Worm (Caenorhabditis elegans) whole organism, L4 larva: ENCODE data around the gene str-172.

Experiments
- D1046.2 ChIP-seq: fragments of 200-800 bp; sonication (Bioruptor generic); IDR thresholded peaks from 2 replicates; pipeline ENCODE4 v1.3.6; 2022; ENCODE audit warnings: missing genetic modification characterization, missing compliant biosample characterization
- F10B5.3 ChIP-seq: sonication (generic microtip); optimal IDR thresholded peaks from 2 replicates; lab custom pipeline; 2016; ENCODE audit warnings: mild to moderate bottlenecking, missing genetic modification characterization, missing compliant biosample characterization
- F37D6.2 ChIP-seq: sonication (generic microtip); optimal IDR thresholded peaks from 2 replicates; lab custom pipeline; 2016; ENCODE audit warnings: mild to moderate bottlenecking, missing genetic modification characterization, missing compliant biosample characterization
- T20F7.1 ChIP-seq: fragments of 200-800 bp; sonication (Bioruptor generic); optimal IDR thresholded peaks from 2 replicates; lab custom pipeline; 2018; ENCODE audit warnings: mild to moderate bottlenecking, missing genetic modification characterization, missing compliant biosample characterization
- T26A8.4 ChIP-seq: fragments of 200-800 bp; sonication (Bioruptor generic); IDR thresholded peaks from 2 replicates; pipeline ENCODE4 v1.3.6; 2022; ENCODE audit warnings: missing genetic modification characterization, missing compliant biosample characterization
- Y48G9A.11 ChIP-seq: fragments of 200-800 bp; sonication (Bioruptor generic); IDR thresholded peaks from 2 replicates; pipeline ENCODE4 v1.3.6; 2022; ENCODE audit warnings: missing genetic modification reagents, missing genetic modification characterization, missing compliant biosample characterization
- Y5F2A.4 ChIP-seq: fragments of 200-800 bp; sonication (Bioruptor generic); optimal IDR thresholded peaks from 2 replicates; lab custom pipeline; 2018; ENCODE audit warnings: mild to moderate bottlenecking, missing genetic modification characterization, missing compliant biosample characterization
- Y75B8A.6 ChIP-seq: fragments of 200-800 bp; sonication (Bioruptor generic); IDR thresholded peaks from 2 replicates; pipeline ENCODE4 v1.3.6; 2022; ENCODE audit warnings: missing genetic modification reagents, missing genetic modification characterization, missing compliant biosample characterization
- ZK337.2 ChIP-seq: fragments of 200-800 bp; sonication (Bioruptor generic); IDR thresholded peaks from 2 replicates; pipeline ENCODE4 v1.3.6; 2022; ENCODE audit warnings: missing genetic modification reagents, missing genetic modification characterization, missing compliant biosample characterization
- ZK546.5 ChIP-seq, 2 experiments: sonication (generic microtip); optimal IDR thresholded peaks; 2 replicates each; lab custom pipeline; 2017; ENCODE audit warnings: missing biosample characterization in 2 of 2, missing genetic modification characterization in 2 of 2
- aha-1 ChIP-seq: fragments of 150-350 bp; peaks from one replicate; lab custom pipeline; 2014; ENCODE audit warnings: missing biosample characterization, missing genetic modification characterization
- aly-2 ChIP-seq: sonication (generic microtip); optimal IDR thresholded peaks from 2 replicates; lab custom pipeline; 2018; ENCODE audit warnings: missing biosample characterization, missing genetic modification characterization
- ceh-44 ChIP-seq: fragments of 200-800 bp; sonication (Bioruptor generic); IDR thresholded peaks from 2 replicates; pipeline ENCODE4 v1.3.6; 2022; ENCODE audit warnings: missing genetic modification reagents, missing genetic modification characterization, missing compliant biosample characterization
- ceh-62 ChIP-seq: sonication (generic microtip); optimal IDR thresholded peaks from 2 replicates; lab custom pipeline; 2017; ENCODE audit warnings: missing biosample characterization, missing genetic modification characterization
- cey-2 ChIP-seq: sonication (generic microtip); optimal IDR thresholded peaks from 3 replicates; lab custom pipeline; 2017; ENCODE audit warnings: missing genetic modification characterization, mild to moderate bottlenecking, missing compliant biosample characterization, antibody characterized with exemption, borderline replicate concordance; ENCODE audit not compliant: insufficient read depth
- daf-12 ChIP-seq: fragments of 150-350 bp; optimal IDR thresholded peaks from 2 replicates; lab custom pipeline; 2014; ENCODE audit warnings: missing biosample characterization, missing genetic modification reagents, missing genetic modification characterization
- daf-19 ChIP-seq: fragments of 200-800 bp; sonication (Bioruptor generic); conservative IDR thresholded peaks from 2 replicates; pipeline ENCODE4 v1.3.6; 2022; ENCODE audit warnings: missing genetic modification characterization, missing compliant biosample characterization
- daf-8 ChIP-seq: fragments of 200-800 bp; sonication (Bioruptor generic); IDR thresholded peaks from 2 replicates; pipeline ENCODE4 v1.3.6; 2022; ENCODE audit warnings: missing genetic modification characterization, missing compliant biosample characterization
- dmd-8 ChIP-seq: fragments of 200-800 bp; sonication (Bioruptor generic); IDR thresholded peaks from 2 replicates; pipeline ENCODE4 v1.3.6; 2022; ENCODE audit warnings: missing genetic modification characterization, missing compliant biosample characterization
- egl-43 ChIP-seq: fragments of 200-800 bp; sonication (Bioruptor generic); IDR thresholded peaks from 2 replicates; pipeline ENCODE4 v1.3.6; 2022; ENCODE audit warnings: missing genetic modification reagents, missing genetic modification characterization, missing compliant biosample characterization
- fkh-10 ChIP-seq: fragments of 150-350 bp; optimal IDR thresholded peaks from 2 replicates; lab custom pipeline; 2014; ENCODE audit warnings: missing biosample characterization, missing genetic modification reagents, missing genetic modification characterization
- fos-1 ChIP-seq: fragments of 150-350 bp; optimal IDR thresholded peaks from 2 replicates; lab custom pipeline; 2014; ENCODE audit warnings: missing biosample characterization, missing genetic modification characterization
- gei-8 ChIP-seq: fragments of 200-800 bp; sonication (Bioruptor generic); optimal IDR thresholded peaks from 2 replicates; lab custom pipeline; 2018; ENCODE audit warnings: mild to moderate bottlenecking, missing genetic modification characterization, missing compliant biosample characterization
- hif-1 ChIP-seq, 2 experiments: sonication (generic microtip); optimal IDR thresholded peaks; 2 replicates each; lab custom pipeline; 2016 to 2017; ENCODE audit warnings: missing compliant biosample characterization in 2 of 2, missing genetic modification characterization in 2 of 2, missing genetic modification reagents in 2 of 2, missing genotype in 2 of 2, mild to moderate bottlenecking in 1 of 2
- hlh-11 ChIP-seq: fragments of 200-800 bp; sonication (Bioruptor generic); optimal IDR thresholded peaks from 2 replicates; lab custom pipeline; 2018; ENCODE audit warnings: mild to moderate bottlenecking, missing genetic modification characterization, missing compliant biosample characterization
- hlh-30 ChIP-seq: sonication (generic microtip); optimal IDR thresholded peaks from 2 replicates; lab custom pipeline; 2017; ENCODE audit warnings: antibody characterized with exemption, mild to moderate bottlenecking, missing genetic modification characterization, missing compliant biosample characterization; ENCODE audit not compliant: insufficient read depth
- hmg-1.1 ChIP-seq: fragments of 200-800 bp; sonication (Bioruptor generic); IDR thresholded peaks from 2 replicates; pipeline ENCODE4 v1.3.6; 2022; ENCODE audit warnings: missing genetic modification reagents, missing genetic modification characterization, missing compliant biosample characterization
- jun-1 ChIP-seq: fragments of 150-350 bp; optimal IDR thresholded peaks from 2 replicates; lab custom pipeline; 2014; ENCODE audit warnings: missing biosample characterization, missing genetic modification reagents, missing genetic modification characterization
- lin-1 ChIP-seq: fragments of 200-800 bp; sonication (Bioruptor generic); IDR thresholded peaks from 2 replicates; pipeline ENCODE4 v1.3.6; 2022; ENCODE audit warnings: missing genetic modification reagents, missing genetic modification characterization, missing compliant biosample characterization
- lin-29 ChIP-seq: fragments of 200-800 bp; sonication (Bioruptor generic); IDR thresholded peaks from 2 replicates; pipeline ENCODE4 v1.3.6; 2022; ENCODE audit warnings: missing genetic modification reagents, missing genetic modification characterization, missing compliant biosample characterization
- lin-39 ChIP-seq: fragments of 150-350 bp; optimal IDR thresholded peaks from 2 replicates; lab custom pipeline; 2014; ENCODE audit warnings: missing biosample characterization, missing genetic modification reagents, missing genetic modification characterization
- lir-3 ChIP-seq: sonication (generic microtip); optimal IDR thresholded peaks from 2 replicates; lab custom pipeline; 2016; ENCODE audit warnings: mild to moderate bottlenecking, missing genetic modification characterization, missing compliant biosample characterization
- madf-5 ChIP-seq, 2 experiments: fragments of 200-800 bp; sonication (Bioruptor generic); IDR thresholded peaks; 2 replicates each; pipeline ENCODE4 v1.3.6; 2022; ENCODE audit warnings: missing compliant biosample characterization in 2 of 2, missing genetic modification characterization in 2 of 2
- madf-9 ChIP-seq: fragments of 200-800 bp; sonication (Bioruptor generic); conservative IDR thresholded peaks from 2 replicates; pipeline ENCODE4 v1.3.6; 2022; ENCODE audit warnings: missing genetic modification reagents, missing genetic modification characterization, missing compliant biosample characterization
- mdt-29 ChIP-seq: fragments of 200-800 bp; sonication (Bioruptor generic); IDR thresholded peaks from 2 replicates; pipeline ENCODE4 v1.3.6; 2022; ENCODE audit warnings: missing genetic modification reagents, missing genetic modification characterization, missing compliant biosample characterization
- mep-1 ChIP-seq: fragments of 150-350 bp; sonication (generic microtip); optimal IDR thresholded peaks from 3 replicates; lab custom pipeline; 2014; ENCODE audit warnings: missing biosample characterization, missing genetic modification characterization
- mxl-2 ChIP-seq: fragments of 200-800 bp; sonication (Bioruptor generic); conservative IDR thresholded peaks from 2 replicates; pipeline ENCODE4 v1.3.6; 2022; ENCODE audit warnings: missing genetic modification reagents, missing genetic modification characterization, missing compliant biosample characterization
- nhr-102 ChIP-seq: sonication (generic microtip); optimal IDR thresholded peaks from 2 replicates; lab custom pipeline; 2016; ENCODE audit warnings: mild to moderate bottlenecking, missing genetic modification characterization, moderate library complexity, missing compliant biosample characterization
- nhr-41 ChIP-seq: fragments of 200-800 bp; sonication (Bioruptor generic); IDR thresholded peaks from 2 replicates; pipeline ENCODE4 v1.3.6; 2022; ENCODE audit warnings: missing genetic modification reagents, missing genetic modification characterization, missing compliant biosample characterization
- nhr-42 ChIP-seq: fragments of 200-800 bp; sonication (Bioruptor generic); IDR thresholded peaks from 2 replicates; pipeline ENCODE4 v1.3.6; 2022; ENCODE audit warnings: missing genetic modification characterization, missing compliant biosample characterization
- nhr-6 ChIP-seq: fragments of 150-350 bp; optimal IDR thresholded peaks from 2 replicates; lab custom pipeline; 2014; ENCODE audit warnings: missing biosample characterization, missing genetic modification characterization
- nhr-76 ChIP-seq: fragments of 150-350 bp; optimal IDR thresholded peaks from 2 replicates; lab custom pipeline; 2014; ENCODE audit warnings: missing biosample characterization, missing genetic modification characterization
- nhr-77 ChIP-seq: fragments of 150-350 bp; optimal IDR thresholded peaks from 2 replicates; lab custom pipeline; 2014; ENCODE audit warnings: missing biosample characterization, missing genetic modification characterization
- pqm-1 ChIP-seq: sonication (generic microtip); optimal IDR thresholded peaks from 2 replicates; lab custom pipeline; 2017; ENCODE audit warnings: missing biosample characterization, missing genetic modification characterization
- saeg-2 ChIP-seq: fragments of 200-800 bp; sonication (Bioruptor generic); IDR thresholded peaks from 2 replicates; pipeline ENCODE4 v1.3.6; 2022; ENCODE audit warnings: missing genetic modification reagents, missing genetic modification characterization, missing compliant biosample characterization
- set-16 ChIP-seq: fragments of 200-800 bp; sonication (Bioruptor generic); IDR thresholded peaks from 2 replicates; pipeline ENCODE4 v1.3.6; 2022; ENCODE audit warnings: missing genetic modification reagents, missing genetic modification characterization, missing compliant biosample characterization
- snpc-1.2 ChIP-seq: fragments of 200-800 bp; sonication (Bioruptor generic); IDR thresholded peaks from 2 replicates; pipeline ENCODE4 v1.3.6; 2022; ENCODE audit warnings: missing genetic modification reagents, missing genetic modification characterization, missing compliant biosample characterization
- snpc-4 ChIP-seq: fragments of 150-350 bp; optimal IDR thresholded peaks from 2 replicates; lab custom pipeline; 2014; ENCODE audit warnings: missing biosample characterization, missing genetic modification characterization
- tra-1 ChIP-seq: fragments of 200-800 bp; sonication (Bioruptor generic); IDR thresholded peaks from 2 replicates; pipeline ENCODE4 v1.3.6; 2022; ENCODE audit warnings: missing genetic modification reagents, missing genetic modification characterization, missing compliant biosample characterization
- unc-62 ChIP-seq, 3 experiments: fragments of 150-350 bp in 1 of 3; sonication (generic microtip); optimal IDR thresholded peaks in 2 of 3; peaks in 1 of 3; 1 replicate in 1 of 3; 2 replicates in 2 of 3; lab custom pipeline; 2014 to 2017; ENCODE audit warnings: missing biosample characterization in 3 of 3, missing genetic modification characterization in 3 of 3, missing genetic modification reagents in 3 of 3, missing genotype in 1 of 3
- zip-2 ChIP-seq: fragments of 150-350 bp; optimal IDR thresholded peaks from 2 replicates; lab custom pipeline; 2014; ENCODE audit warnings: missing biosample characterization, missing genetic modification characterization
- ztf-11 ChIP-seq: fragments of 150-350 bp; optimal IDR thresholded peaks from 2 replicates; lab custom pipeline; 2014; ENCODE audit warnings: missing biosample characterization, missing genetic modification characterization
- ztf-7 ChIP-seq: fragments of 150-350 bp; optimal IDR thresholded peaks from 2 replicates; lab custom pipeline; 2014; ENCODE audit warnings: missing biosample characterization, missing genetic modification characterization

Gene str-172

DNA sequence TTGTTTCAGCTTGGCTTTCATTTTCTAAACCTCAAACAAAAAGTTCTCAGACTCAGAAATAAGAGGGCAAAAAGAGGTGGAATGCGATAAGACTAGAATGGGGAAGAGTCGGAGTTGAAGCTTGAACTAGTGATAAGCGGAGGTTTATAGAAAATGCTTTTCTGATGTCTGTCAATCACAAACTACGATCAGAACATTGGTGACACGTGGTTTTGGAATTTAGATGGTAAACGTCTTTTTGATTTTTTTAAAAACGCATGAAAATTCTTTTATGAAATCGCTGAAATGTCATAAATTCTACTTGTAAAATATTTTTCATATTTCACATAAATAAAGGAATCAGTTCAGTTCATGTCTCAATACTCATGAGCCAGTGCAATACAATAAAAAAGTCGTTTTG is 46.5 kb downstream of the str-172 start, which contains the start of gene H06H21.8:
TSS of gene H06H21.8 (minus strand) at position 78 of the 400 bp plus-strand sequence.
- TF ChIP-seq aha-1 (tag; lab: Kevin White, UChicago) (peak; percentile 56), daf-12 (no peak), lin-29 (GFP tag; lab: Robert Waterston, UW) (no peak), nhr-77 (tag; lab: Kevin White, UChicago) (no peak), ZK337.2 (GFP tag; lab: Robert Waterston, UW) (no peak), lin-39 (tag; lab: Kevin White, UChicago) (no peak), Y48G9A.11 (GFP tag; lab: Robert Waterston, UW) (no peak), cey-2 (tag; lab: Kevin White, UChicago) (no peak), snpc-1.2 (no peak), Y75B8A.6 (GFP tag; lab: Robert Waterston, UW) (no peak), T26A8.4 (GFP tag; lab: Robert Waterston, UW) (no peak), gei-8 (GFP tag; lab: Kevin White, UChicago) (no peak), pqm-1 (tag; lab: Kevin White, UChicago) (peak; percentile 42), mep-1 (tag; lab: Kevin White, UChicago) (no peak), lir-3 (tag; lab: Kevin White, UChicago) (no peak), unc-62 (GFP tag; optimal IDR thresholded peaks at IDR 0.05 in 1 of 2; lab: Kevin White, UChicago) (no peak), unc-62 (tag; optimal IDR thresholded peaks at IDR 0.05; lab: Kevin White, UChicago) (no peak), hif-1 (tag; optimal IDR thresholded peaks at IDR 0.05; lab: Kevin White, UChicago) (no peak), set-16 (GFP tag; lab: Robert Waterston, UW) (no peak), F37D6.2 (tag; lab: Kevin White, UChicago) (no peak), egl-43 (GFP tag; lab: Robert Waterston, UW) (no peak), daf-8 (GFP tag; lab: Robert Waterston, UW) (no peak), fos-1 (tag; lab: Kevin White, UChicago) (no peak), ceh-44 (no peak), nhr-42 (GFP tag; lab: Robert Waterston, UW) (no peak), lin-1 (GFP tag; lab: Robert Waterston, UW) (no peak), nhr-76 (tag; lab: Kevin White, UChicago) (no peak), F10B5.3 (tag; lab: Kevin White, UChicago) (no peak), zip-2 (tag; lab: Kevin White, UChicago) (no peak), hlh-11 (peak; percentile 70), ztf-7 (tag; lab: Kevin White, UChicago) (no peak), hlh-30 (tag; lab: Kevin White, UChicago) (peak; percentile 45), jun-1 (tag; lab: Kevin White, UChicago) (no peak), madf-9 (GFP tag; lab: Robert Waterston, UW) (no peak), T20F7.1 (no peak), D1046.2 (GFP tag; lab: Robert Waterston, UW) (no peak), ztf-11 (tag; lab: Kevin White, UChicago) (no peak), mxl-2 (no peak), ceh-62 (tag; lab: Kevin White, UChicago) (no peak), Y5F2A.4 (no peak), nhr-6 (tag; lab: Kevin White, UChicago) (no peak), dmd-8 (GFP tag; lab: Robert Waterston, UW) (no peak), daf-19 (no peak), fkh-10 (GFP tag; lab: Kevin White, UChicago) (no peak), aly-2 (tag; lab: Kevin White, UChicago) (no peak), saeg-2 (GFP tag; lab: Robert Waterston, UW) (no peak), ZK546.5 (tag; optimal IDR thresholded peaks at IDR 0.05; lab: Kevin White, UChicago) (no peak), hmg-1.1 (GFP tag; lab: Robert Waterston, UW) (no peak), nhr-102 (no peak), madf-5 (GFP tag; IDR thresholded peaks at IDR 0.05; lab: Robert Waterston, UW) (no peak), tra-1 (GFP tag; lab: Robert Waterston, UW) (peak; percentile 72; the same call in 1 of the 2 replicates), snpc-4 (tag; lab: Kevin White, UChicago) (no peak), nhr-41 (GFP tag; lab: Robert Waterston, UW) (no peak), mdt-29 (GFP tag; lab: Robert Waterston, UW) (no peak)
